Fruit fly (Drosophila melanogaster) whole organism: ENCODE results near the gene Gfat1.

Experiments used
- EcR ChIP-seq, 2 experiments: fragments of >200 bp; optimal IDR thresholded peaks; 2 replicates each; lab custom pipeline; 2017; ENCODE audit warnings: missing biosample characterization in 2 of 2, missing genetic modification characterization in 2 of 2, missing genetic modification reagents in 2 of 2
- psq ChIP-seq: fragments of >200 bp; optimal IDR thresholded peaks from 2 replicates; lab custom pipeline; 2017
- usp ChIP-seq: fragments of >200 bp; optimal IDR thresholded peaks from 2 replicates; lab custom pipeline; 2017; ENCODE audit warnings: missing biosample characterization, missing genetic modification characterization, mixed read lengths

- TF ChIP-seq EcR (GFP tag; optimal IDR thresholded peaks at IDR 0.05; lab: Kevin White, UChicago) (no peak), psq (no peak), usp (GFP tag; lab: Kevin White, UChicago) (no peak)
These were observed 50.5 kb downstream of the Gfat1 start for dm6 chr3R:4176728-4177127.
